Fruit fly (Drosophila melanogaster) whole organism, wandering third instar larva: ENCODE results near the gene CG32985.

ENCODE experiments used
- Abd-B ChIP-seq: fragments of >200 bp; optimal IDR thresholded peaks from 2 replicates; lab custom pipeline; 2017; ENCODE audit warnings: missing biosample characterization, missing genetic modification characterization
- CG32264 ChIP-seq: fragments of 200-800 bp; sonication (Bioruptor generic); optimal IDR thresholded peaks from 2 replicates; lab custom pipeline; 2016; ENCODE audit warnings: missing biosample characterization, missing genetic modification characterization
- CG9705 ChIP-seq: fragments of 200-800 bp; sonication (Bioruptor generic); optimal IDR thresholded peaks from 2 replicates; lab custom pipeline; 2018; ENCODE audit warnings: missing biosample characterization, mild to moderate bottlenecking, missing genetic modification characterization
- CrebA ChIP-seq: fragments of 200-800 bp; sonication (Bioruptor generic); optimal IDR thresholded peaks from 2 replicates; lab custom pipeline; 2016; ENCODE audit warnings: missing biosample characterization, mild to moderate bottlenecking, missing genetic modification characterization, borderline replicate concordance
- Dfd ChIP-seq: fragments of >200 bp; optimal IDR thresholded peaks from 2 replicates; lab custom pipeline; 2017; ENCODE audit warnings: missing biosample characterization, missing genetic modification characterization
- Dif ChIP-seq: fragments of 200-275, 200-300 bp; sonication (Bioruptor generic); optimal IDR thresholded peaks from 2 replicates; lab custom pipeline; 2018; ENCODE audit warnings: missing biosample characterization, missing genetic modification characterization; ENCODE audit not compliant: partially characterized antibody
- GATAd ChIP-seq: sonication (Bioruptor generic); optimal IDR thresholded peaks from 2 replicates; lab custom pipeline; 2016; ENCODE audit warnings: missing biosample characterization, missing genetic modification characterization
- HLH106 ChIP-seq: fragments of 200-800 bp; optimal IDR thresholded peaks from 3 replicates; lab custom pipeline; 2019; ENCODE audit warnings: missing biosample characterization, mild to moderate bottlenecking, missing genetic modification characterization, moderate library complexity
- Hnf4 ChIP-seq: fragments of 200-800 bp; sonication (Bioruptor generic); optimal IDR thresholded peaks from 2 replicates; lab custom pipeline; 2016; ENCODE audit warnings: missing biosample characterization, mild to moderate bottlenecking, missing genetic modification characterization
- Hr78 ChIP-seq: fragments of >200 bp; optimal IDR thresholded peaks from 2 replicates; lab custom pipeline; 2017; ENCODE audit warnings: missing biosample characterization, missing genetic modification characterization
- Hr83 ChIP-seq: fragments of 200-300 bp; sonication (Bioruptor generic); optimal IDR thresholded peaks from 2 replicates; lab custom pipeline; 2016; ENCODE audit warnings: missing biosample characterization, mild to moderate bottlenecking, missing genetic modification characterization, moderate library complexity; ENCODE audit not compliant: poor library complexity, severe bottlenecking
- Jra ChIP-seq: sonication (Bioruptor generic); optimal IDR thresholded peaks from 2 replicates; lab custom pipeline; 2016; ENCODE audit warnings: missing biosample characterization, missing genetic modification characterization
- Mio ChIP-seq: sonication (Bioruptor generic); optimal IDR thresholded peaks from 2 replicates; lab custom pipeline; 2016; ENCODE audit warnings: missing biosample characterization, missing genetic modification characterization
- Myc ChIP-seq: fragments of >200 bp; optimal IDR thresholded peaks from 2 replicates; lab custom pipeline; 2017
- N ChIP-seq: fragments of >200 bp; optimal IDR thresholded peaks from 2 replicates; lab custom pipeline; 2018; ENCODE audit warnings: missing biosample characterization, missing external identifiers, missing genetic modification characterization
- OdsH ChIP-seq: fragments of 200-800 bp; sonication (Bioruptor generic); optimal IDR thresholded peaks from 2 replicates; lab custom pipeline; 2016; ENCODE audit warnings: missing biosample characterization, mild to moderate bottlenecking, missing genetic modification characterization
- Rel ChIP-seq, 2 experiments: fragments of 200-800 bp; sonication (Bioruptor generic) in 1 of 2; optimal IDR thresholded peaks; 2 replicates in 1 of 2; 3 replicates in 1 of 2; lab custom pipeline; 2016 to 2019; ENCODE audit warnings: mild to moderate bottlenecking in 2 of 2, missing biosample characterization in 2 of 2, missing genetic modification characterization in 2 of 2, moderate library complexity in 1 of 2
- Sp1 ChIP-seq: fragments of 200-800 bp; sonication (Bioruptor generic); optimal IDR thresholded peaks from 3 replicates; lab custom pipeline; 2019; ENCODE audit warnings: missing biosample characterization, mild to moderate bottlenecking, missing genetic modification characterization, moderate library complexity
- Vsx2 ChIP-seq: fragments of 200-300, 225-300 bp; sonication (Bioruptor generic); optimal IDR thresholded peaks from 2 replicates; lab custom pipeline; 2018; ENCODE audit warnings: missing biosample characterization, missing genetic modification characterization; ENCODE audit not compliant: partially characterized antibody
- br ChIP-seq: fragments of 200-800 bp; sonication (Bioruptor generic); optimal IDR thresholded peaks from 2 replicates; lab custom pipeline; 2016; ENCODE audit warnings: missing biosample characterization, missing genetic modification characterization
- brk ChIP-seq: fragments of 200-800 bp; sonication (Bioruptor generic); optimal IDR thresholded peaks from 2 replicates; lab custom pipeline; 2016; ENCODE audit warnings: missing biosample characterization, mild to moderate bottlenecking, missing genetic modification characterization
- dl ChIP-seq, 2 experiments: fragments of 175-275, 200-275 bp in 1 of 2; fragments of 200-275 bp in 1 of 2; sonication (Bioruptor generic); optimal IDR thresholded peaks; lab custom pipeline; 2018; ENCODE audit warnings: mild to moderate bottlenecking in 2 of 2, missing biosample characterization in 2 of 2, missing genetic modification characterization in 2 of 2, moderate library complexity in 2 of 2; ENCODE audit not compliant: partially characterized antibody in 2 of 2, insufficient read depth in 1 of 2
- dmrt93B ChIP-seq: fragments of 200-800 bp; sonication (Bioruptor generic); optimal IDR thresholded peaks from 2 replicates; lab custom pipeline; 2018; ENCODE audit warnings: missing biosample characterization, mild to moderate bottlenecking, missing genetic modification characterization
- dsf ChIP-seq: sonication (Bioruptor generic); optimal IDR thresholded peaks from 2 replicates; lab custom pipeline; 2016; ENCODE audit warnings: missing biosample characterization, missing genetic modification characterization, borderline replicate concordance
- ey ChIP-seq: fragments of 200-800 bp; sonication (Bioruptor generic); optimal IDR thresholded peaks from 2 replicates; lab custom pipeline; 2016; ENCODE audit warnings: missing biosample characterization, missing genetic modification characterization
- foxo ChIP-seq, 2 experiments: fragments of 200-800 bp; sonication (Bioruptor generic); optimal IDR thresholded peaks; 2 replicates in 1 of 2; 3 replicates in 1 of 2; lab custom pipeline; 2016 to 2017; ENCODE audit warnings: missing biosample characterization in 2 of 2, missing genetic modification characterization in 2 of 2
- fru ChIP-seq: fragments of 200-800 bp; sonication (Bioruptor generic); optimal IDR thresholded peaks from 3 replicates; lab custom pipeline; 2016; ENCODE audit warnings: missing biosample characterization, mild to moderate bottlenecking, missing genetic modification characterization
- h ChIP-seq: fragments of 200-800 bp; sonication (Bioruptor generic); optimal IDR thresholded peaks from 3 replicates; lab custom pipeline; 2016; ENCODE audit warnings: missing biosample characterization, mild to moderate bottlenecking, missing genetic modification characterization
- jim ChIP-seq: fragments of 175-275, 200-325 bp; sonication (Bioruptor generic); optimal IDR thresholded peaks from 2 replicates; lab custom pipeline; 2016; ENCODE audit warnings: missing biosample characterization, mild to moderate bottlenecking, missing genetic modification characterization
- lola ChIP-seq: fragments of >200 bp; optimal IDR thresholded peaks from 2 replicates; lab custom pipeline; 2017; ENCODE audit warnings: missing biosample characterization, missing genetic modification characterization
- pan ChIP-seq: fragments of >200 bp; optimal IDR thresholded peaks from 2 replicates; lab custom pipeline; 2017
- psq ChIP-seq: fragments of 200-800 bp; sonication (Bioruptor generic); optimal IDR thresholded peaks from 3 replicates; lab custom pipeline; 2017; ENCODE audit warnings: missing biosample characterization, mild to moderate bottlenecking, missing genetic modification characterization, moderate library complexity
- rgr ChIP-seq: fragments of 200-800 bp; sonication (Bioruptor generic); optimal IDR thresholded peaks from 3 replicates; lab custom pipeline; 2016; ENCODE audit warnings: missing biosample characterization, mild to moderate bottlenecking, missing genetic modification characterization
- sage ChIP-seq: fragments of 200-800 bp; sonication (Bioruptor generic); optimal IDR thresholded peaks from 2 replicates; lab custom pipeline; 2016; ENCODE audit warnings: missing biosample characterization, mild to moderate bottlenecking, missing genetic modification characterization
- sv ChIP-seq: fragments of 200-800 bp; sonication (Bioruptor generic); optimal IDR thresholded peaks from 3 replicates; lab custom pipeline; 2016; ENCODE audit warnings: missing biosample characterization, missing genetic modification characterization
- tai ChIP-seq: sonication (Bioruptor generic); optimal IDR thresholded peaks from 2 replicates; lab custom pipeline; 2016; ENCODE audit warnings: missing biosample characterization, missing genetic modification characterization
- usp ChIP-seq: fragments of >200 bp; optimal IDR thresholded peaks from 2 replicates; lab custom pipeline; 2017; ENCODE audit warnings: missing biosample characterization, missing genetic modification characterization
- woc ChIP-seq: sonication (Bioruptor generic); optimal IDR thresholded peaks from 2 replicates; lab custom pipeline; 2016; ENCODE audit warnings: missing biosample characterization, mild to moderate bottlenecking, missing genetic modification characterization

CG32985 gene

DNA sequence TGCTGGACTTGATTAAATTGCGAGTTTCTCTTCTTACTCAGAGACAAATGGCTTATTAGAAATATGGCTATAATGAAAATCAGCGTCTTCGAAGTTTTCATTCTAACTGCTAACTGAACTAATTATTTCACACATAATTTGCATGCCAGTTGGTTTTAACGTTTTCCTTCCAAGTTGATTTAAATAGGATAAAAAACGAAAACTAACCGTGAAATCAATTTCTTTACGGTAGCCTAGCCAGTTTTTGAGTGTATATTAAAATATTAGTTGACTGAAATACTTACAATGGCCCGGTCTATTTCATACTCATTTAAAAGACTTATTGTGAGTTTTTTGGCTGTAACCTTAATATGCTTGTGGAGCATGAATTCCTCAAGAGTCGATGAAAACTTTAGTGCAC is at the start of gene CG32985, which contains the start of gene CG9525:
CG32985 (plus strand) TSS at position 280 of the 400 bp plus-strand sequence.
CG9525 (minus strand) TSS at position 101 of the 400 bp plus-strand sequence.
- TF ChIP-seq rgr (GFP tag; lab: Kevin White, UChicago): no peak
- TF ChIP-seq br (GFP tag; lab: Kevin White, UChicago): no peak
- no peak for TF ChIP-seq OdsH (GFP tag; lab: Kevin White, UChicago)
- no peak for TF ChIP-seq Vsx2
- TF ChIP-seq HLH106 (tag; lab: Kevin White, UChicago): no peak
- no peak for TF ChIP-seq usp (GFP tag; lab: Kevin White, UChicago)
- TF ChIP-seq Sp1 (GFP tag; lab: Kevin White, UChicago): no peak
- no peak for TF ChIP-seq Myc
- no peak for TF ChIP-seq jim
- no peak for TF ChIP-seq lola (GFP tag; lab: Kevin White, UChicago)
- no peak for TF ChIP-seq Mio
- TF ChIP-seq woc (GFP tag; lab: Kevin White, UChicago): no peak
- TF ChIP-seq Dfd (GFP tag; lab: Kevin White, UChicago): no peak
- no peak for TF ChIP-seq Jra (GFP tag; lab: Kevin White, UChicago)
- TF ChIP-seq Abd-B: no peak
- TF ChIP-seq N (GFP tag; lab: Kevin White, UChicago): no peak
- TF ChIP-seq psq (GFP tag; lab: Kevin White, UChicago): no peak
- TF ChIP-seq Rel (GFP tag; optimal IDR thresholded peaks at IDR 0.05; lab: Kevin White, UChicago): no peak
- no peak for TF ChIP-seq Rel (tag; optimal IDR thresholded peaks at IDR 0.05; lab: Kevin White, UChicago)
- TF ChIP-seq tai (GFP tag; lab: Kevin White, UChicago): no peak
- TF ChIP-seq dmrt93B (GFP tag; lab: Kevin White, UChicago): no peak

- TF ChIP-seq foxo (GFP tag; optimal IDR thresholded peaks at IDR 0.05; lab: Kevin White, UChicago): no peak
- TF ChIP-seq Mio: no peak
- no peak for TF ChIP-seq brk (GFP tag; lab: Kevin White, UChicago)
- TF ChIP-seq lola (GFP tag; lab: Kevin White, UChicago): no peak
- no peak for TF ChIP-seq Vsx2
Observed at dm6 chr2L:8915709-8916108, 46.6 kb upstream of the CG32985 start.

dm6 chr2L:8919638-8920037 is 42.7 kb upstream of the CG32985 start:
- TF ChIP-seq Dfd (GFP tag; lab: Kevin White, UChicago) (no peak), lola (GFP tag; lab: Kevin White, UChicago) (no peak), OdsH (GFP tag; lab: Kevin White, UChicago) (no peak), pan (lab: Kevin White, UChicago) (no peak), Abd-B (no peak), Hr78 (GFP tag; lab: Kevin White, UChicago) (no peak), Vsx2 (no peak)

dm6 chr2L:8920294-8920693 is 42.0 kb upstream of the CG32985 start:
- no peak for TF ChIP-seq tai (GFP tag; lab: Kevin White, UChicago)
- TF ChIP-seq Hr78 (GFP tag; lab: Kevin White, UChicago): no peak
- no peak for TF ChIP-seq CG9705 (GFP tag; lab: Kevin White, UChicago)
- TF ChIP-seq pan (lab: Kevin White, UChicago): no peak
- TF ChIP-seq Abd-B: no peak
- no peak for TF ChIP-seq Dif (GFP tag; lab: Kevin White, UChicago)
- peak; percentile 88 for TF ChIP-seq fru (GFP tag; lab: Kevin White, UChicago)
- TF ChIP-seq OdsH (GFP tag; lab: Kevin White, UChicago): peak; percentile 87
- TF ChIP-seq sv: no peak
- TF ChIP-seq sage (GFP tag; lab: Kevin White, UChicago): peak; percentile 76
- TF ChIP-seq brk (GFP tag; lab: Kevin White, UChicago): peak; percentile 88
- TF ChIP-seq woc (GFP tag; lab: Kevin White, UChicago): peak; percentile 82
- TF ChIP-seq foxo (GFP tag; optimal IDR thresholded peaks at IDR 0.05; lab: Kevin White, UChicago): peak in 1 of 2 experiments; percentile 89
- TF ChIP-seq h (GFP tag; lab: Kevin White, UChicago): peak; percentile 91
- no peak for TF ChIP-seq Myc
- peak; percentile 81 for TF ChIP-seq HLH106 (tag; lab: Kevin White, UChicago)
- TF ChIP-seq GATAd: no peak
- no peak for TF ChIP-seq Vsx2
- no peak for TF ChIP-seq dl (GFP tag; optimal IDR thresholded peaks at IDR 0.05; lab: Kevin White, UChicago; ENCODE audit: insufficient read depth in 1 of 2, partially characterized antibody in 2 of 2)
- TF ChIP-seq Jra (GFP tag; lab: Kevin White, UChicago): peak; percentile 46
- TF ChIP-seq Hr83 (GFP tag; lab: Kevin White, UChicago): no peak
- no peak for TF ChIP-seq N (GFP tag; lab: Kevin White, UChicago)
- TF ChIP-seq Dfd (GFP tag; lab: Kevin White, UChicago): no peak
- TF ChIP-seq CrebA (GFP tag; lab: Kevin White, UChicago): no peak
- peak; percentile 82 for TF ChIP-seq ey (GFP tag; lab: Kevin White, UChicago)
- TF ChIP-seq br (GFP tag; lab: Kevin White, UChicago): peak; percentile 78
- peak; percentile 81 for TF ChIP-seq Hnf4
- TF ChIP-seq Rel (GFP tag; optimal IDR thresholded peaks at IDR 0.05; lab: Kevin White, UChicago): peak; percentile 69
- TF ChIP-seq Rel (tag; optimal IDR thresholded peaks at IDR 0.05; lab: Kevin White, UChicago): no peak
- no peak for TF ChIP-seq usp (GFP tag; lab: Kevin White, UChicago)
- TF ChIP-seq jim: no peak
- no peak for TF ChIP-seq Mio
- TF ChIP-seq dsf (GFP tag; lab: Kevin White, UChicago): no peak
- peak; percentile 79 for TF ChIP-seq psq (GFP tag; lab: Kevin White, UChicago)
- TF ChIP-seq lola (GFP tag; lab: Kevin White, UChicago): no peak
- TF ChIP-seq dmrt93B (GFP tag; lab: Kevin White, UChicago): peak; percentile 49
- peak; percentile 89 for TF ChIP-seq rgr (GFP tag; lab: Kevin White, UChicago)
- TF ChIP-seq CG32264: peak; percentile 55
- peak; percentile 75 for TF ChIP-seq Sp1 (GFP tag; lab: Kevin White, UChicago)
